Fruit fly (Drosophila melanogaster) whole organism, wandering third instar larva: ENCODE measurements around the gene Spec2.

Experiments
- Abd-B ChIP-seq: fragments of >200 bp; optimal IDR thresholded peaks from 2 replicates; lab custom pipeline; 2017; ENCODE audit warnings: missing biosample characterization, missing genetic modification characterization
- CG32264 ChIP-seq: fragments of 200-800 bp; sonication (Bioruptor generic); optimal IDR thresholded peaks from 2 replicates; lab custom pipeline; 2016; ENCODE audit warnings: missing biosample characterization, missing genetic modification characterization
- CG9705 ChIP-seq: fragments of 200-800 bp; sonication (Bioruptor generic); optimal IDR thresholded peaks from 2 replicates; lab custom pipeline; 2018; ENCODE audit warnings: missing biosample characterization, mild to moderate bottlenecking, missing genetic modification characterization
- CrebA ChIP-seq: fragments of 200-800 bp; sonication (Bioruptor generic); optimal IDR thresholded peaks from 2 replicates; lab custom pipeline; 2016; ENCODE audit warnings: missing biosample characterization, mild to moderate bottlenecking, missing genetic modification characterization, borderline replicate concordance
- Dfd ChIP-seq: fragments of >200 bp; optimal IDR thresholded peaks from 2 replicates; lab custom pipeline; 2017; ENCODE audit warnings: missing biosample characterization, missing genetic modification characterization
- Dif ChIP-seq: fragments of 200-275, 200-300 bp; sonication (Bioruptor generic); optimal IDR thresholded peaks from 2 replicates; lab custom pipeline; 2018; ENCODE audit warnings: missing biosample characterization, missing genetic modification characterization; ENCODE audit not compliant: partially characterized antibody
- GATAd ChIP-seq: sonication (Bioruptor generic); optimal IDR thresholded peaks from 2 replicates; lab custom pipeline; 2016; ENCODE audit warnings: missing biosample characterization, missing genetic modification characterization
- HLH106 ChIP-seq: fragments of 200-800 bp; optimal IDR thresholded peaks from 3 replicates; lab custom pipeline; 2019; ENCODE audit warnings: missing biosample characterization, mild to moderate bottlenecking, missing genetic modification characterization, moderate library complexity
- Hnf4 ChIP-seq: fragments of 200-800 bp; sonication (Bioruptor generic); optimal IDR thresholded peaks from 2 replicates; lab custom pipeline; 2016; ENCODE audit warnings: missing biosample characterization, mild to moderate bottlenecking, missing genetic modification characterization
- Hr78 ChIP-seq: fragments of >200 bp; optimal IDR thresholded peaks from 2 replicates; lab custom pipeline; 2017; ENCODE audit warnings: missing biosample characterization, missing genetic modification characterization
- Hr83 ChIP-seq: fragments of 200-300 bp; sonication (Bioruptor generic); optimal IDR thresholded peaks from 2 replicates; lab custom pipeline; 2016; ENCODE audit warnings: missing biosample characterization, mild to moderate bottlenecking, missing genetic modification characterization, moderate library complexity; ENCODE audit not compliant: poor library complexity, severe bottlenecking
- Jra ChIP-seq: sonication (Bioruptor generic); optimal IDR thresholded peaks from 2 replicates; lab custom pipeline; 2016; ENCODE audit warnings: missing biosample characterization, missing genetic modification characterization
- Mio ChIP-seq: sonication (Bioruptor generic); optimal IDR thresholded peaks from 2 replicates; lab custom pipeline; 2016; ENCODE audit warnings: missing biosample characterization, missing genetic modification characterization
- Myc ChIP-seq: fragments of >200 bp; optimal IDR thresholded peaks from 2 replicates; lab custom pipeline; 2017
- N ChIP-seq: fragments of >200 bp; optimal IDR thresholded peaks from 2 replicates; lab custom pipeline; 2018; ENCODE audit warnings: missing biosample characterization, missing external identifiers, missing genetic modification characterization
- OdsH ChIP-seq: fragments of 200-800 bp; sonication (Bioruptor generic); optimal IDR thresholded peaks from 2 replicates; lab custom pipeline; 2016; ENCODE audit warnings: missing biosample characterization, mild to moderate bottlenecking, missing genetic modification characterization
- Rel ChIP-seq, 2 experiments: fragments of 200-800 bp; sonication (Bioruptor generic) in 1 of 2; optimal IDR thresholded peaks; 2 replicates in 1 of 2; 3 replicates in 1 of 2; lab custom pipeline; 2016 to 2019; ENCODE audit warnings: mild to moderate bottlenecking in 2 of 2, missing biosample characterization in 2 of 2, missing genetic modification characterization in 2 of 2, moderate library complexity in 1 of 2
- Sp1 ChIP-seq: fragments of 200-800 bp; sonication (Bioruptor generic); optimal IDR thresholded peaks from 3 replicates; lab custom pipeline; 2019; ENCODE audit warnings: missing biosample characterization, mild to moderate bottlenecking, missing genetic modification characterization, moderate library complexity
- Vsx2 ChIP-seq: fragments of 200-300, 225-300 bp; sonication (Bioruptor generic); optimal IDR thresholded peaks from 2 replicates; lab custom pipeline; 2018; ENCODE audit warnings: missing biosample characterization, missing genetic modification characterization; ENCODE audit not compliant: partially characterized antibody
- br ChIP-seq: fragments of 200-800 bp; sonication (Bioruptor generic); optimal IDR thresholded peaks from 2 replicates; lab custom pipeline; 2016; ENCODE audit warnings: missing biosample characterization, missing genetic modification characterization
- brk ChIP-seq: fragments of 200-800 bp; sonication (Bioruptor generic); optimal IDR thresholded peaks from 2 replicates; lab custom pipeline; 2016; ENCODE audit warnings: missing biosample characterization, mild to moderate bottlenecking, missing genetic modification characterization
- dl ChIP-seq, 2 experiments: fragments of 175-275, 200-275 bp in 1 of 2; fragments of 200-275 bp in 1 of 2; sonication (Bioruptor generic); optimal IDR thresholded peaks; lab custom pipeline; 2018; ENCODE audit warnings: mild to moderate bottlenecking in 2 of 2, missing biosample characterization in 2 of 2, missing genetic modification characterization in 2 of 2, moderate library complexity in 2 of 2; ENCODE audit not compliant: partially characterized antibody in 2 of 2, insufficient read depth in 1 of 2
- dmrt93B ChIP-seq: fragments of 200-800 bp; sonication (Bioruptor generic); optimal IDR thresholded peaks from 2 replicates; lab custom pipeline; 2018; ENCODE audit warnings: missing biosample characterization, mild to moderate bottlenecking, missing genetic modification characterization
- dsf ChIP-seq: sonication (Bioruptor generic); optimal IDR thresholded peaks from 2 replicates; lab custom pipeline; 2016; ENCODE audit warnings: missing biosample characterization, missing genetic modification characterization, borderline replicate concordance
- ey ChIP-seq: fragments of 200-800 bp; sonication (Bioruptor generic); optimal IDR thresholded peaks from 2 replicates; lab custom pipeline; 2016; ENCODE audit warnings: missing biosample characterization, missing genetic modification characterization
- foxo ChIP-seq, 2 experiments: fragments of 200-800 bp; sonication (Bioruptor generic); optimal IDR thresholded peaks; 2 replicates in 1 of 2; 3 replicates in 1 of 2; lab custom pipeline; 2016 to 2017; ENCODE audit warnings: missing biosample characterization in 2 of 2, missing genetic modification characterization in 2 of 2
- fru ChIP-seq: fragments of 200-800 bp; sonication (Bioruptor generic); optimal IDR thresholded peaks from 3 replicates; lab custom pipeline; 2016; ENCODE audit warnings: missing biosample characterization, mild to moderate bottlenecking, missing genetic modification characterization
- h ChIP-seq: fragments of 200-800 bp; sonication (Bioruptor generic); optimal IDR thresholded peaks from 3 replicates; lab custom pipeline; 2016; ENCODE audit warnings: missing biosample characterization, mild to moderate bottlenecking, missing genetic modification characterization
- jim ChIP-seq: fragments of 175-275, 200-325 bp; sonication (Bioruptor generic); optimal IDR thresholded peaks from 2 replicates; lab custom pipeline; 2016; ENCODE audit warnings: missing biosample characterization, mild to moderate bottlenecking, missing genetic modification characterization
- lola ChIP-seq: fragments of >200 bp; optimal IDR thresholded peaks from 2 replicates; lab custom pipeline; 2017; ENCODE audit warnings: missing biosample characterization, missing genetic modification characterization
- pan ChIP-seq: fragments of >200 bp; optimal IDR thresholded peaks from 2 replicates; lab custom pipeline; 2017
- psq ChIP-seq: fragments of 200-800 bp; sonication (Bioruptor generic); optimal IDR thresholded peaks from 3 replicates; lab custom pipeline; 2017; ENCODE audit warnings: missing biosample characterization, mild to moderate bottlenecking, missing genetic modification characterization, moderate library complexity
- rgr ChIP-seq: fragments of 200-800 bp; sonication (Bioruptor generic); optimal IDR thresholded peaks from 3 replicates; lab custom pipeline; 2016; ENCODE audit warnings: missing biosample characterization, mild to moderate bottlenecking, missing genetic modification characterization
- sage ChIP-seq: fragments of 200-800 bp; sonication (Bioruptor generic); optimal IDR thresholded peaks from 2 replicates; lab custom pipeline; 2016; ENCODE audit warnings: missing biosample characterization, mild to moderate bottlenecking, missing genetic modification characterization
- sv ChIP-seq: fragments of 200-800 bp; sonication (Bioruptor generic); optimal IDR thresholded peaks from 3 replicates; lab custom pipeline; 2016; ENCODE audit warnings: missing biosample characterization, missing genetic modification characterization
- tai ChIP-seq: sonication (Bioruptor generic); optimal IDR thresholded peaks from 2 replicates; lab custom pipeline; 2016; ENCODE audit warnings: missing biosample characterization, missing genetic modification characterization
- usp ChIP-seq: fragments of >200 bp; optimal IDR thresholded peaks from 2 replicates; lab custom pipeline; 2017; ENCODE audit warnings: missing biosample characterization, missing genetic modification characterization
- woc ChIP-seq: sonication (Bioruptor generic); optimal IDR thresholded peaks from 2 replicates; lab custom pipeline; 2016; ENCODE audit warnings: missing biosample characterization, mild to moderate bottlenecking, missing genetic modification characterization

Spec2 gene

DNA sequence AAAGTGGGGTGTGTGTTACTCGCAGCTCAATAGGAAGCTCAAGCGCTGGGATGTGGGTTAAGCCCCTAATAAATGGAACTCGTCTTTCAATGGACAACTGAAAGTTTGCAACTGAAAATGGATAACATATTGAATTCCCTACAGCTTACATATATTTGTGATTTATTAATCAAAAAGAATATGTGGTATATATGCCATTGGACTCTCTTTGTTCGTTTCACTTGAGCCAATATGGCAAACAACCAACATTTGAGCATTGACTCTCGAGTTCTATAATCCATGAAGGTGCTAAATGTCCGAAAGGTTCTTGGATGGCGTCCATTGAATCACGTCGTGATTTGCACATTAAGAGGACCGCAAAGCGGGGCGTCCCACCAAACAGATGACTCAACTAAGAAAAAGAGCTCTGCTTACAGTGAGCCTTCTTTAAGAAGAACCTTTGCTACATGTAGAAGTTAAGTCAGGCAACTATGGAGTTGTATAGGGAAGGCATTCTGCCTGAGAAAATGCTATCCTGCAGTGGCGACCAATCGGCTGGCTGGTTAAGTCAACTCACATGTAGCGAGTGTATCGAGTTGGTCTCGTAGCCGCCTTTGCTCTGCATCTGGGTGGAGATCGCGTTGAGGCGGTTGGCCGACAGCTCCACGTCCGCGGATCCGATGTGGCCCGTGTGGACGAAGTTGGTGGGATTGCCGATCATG is 5.9 kb downstream of the Spec2 start:
- TF ChIP-seq ey = peak; percentile 18
- peak; percentile 6 for TF ChIP-seq HLH106 (tag; lab: Kevin White, UChicago)
- TF ChIP-seq foxo (GFP tag; optimal IDR thresholded peaks at IDR 0.05; lab: Kevin White, UChicago) = peak in 1 of 2 experiments; percentile 23
- TF ChIP-seq Rel (GFP tag; optimal IDR thresholded peaks at IDR 0.05; lab: Kevin White, UChicago) = no peak
- peak; percentile 87 for TF ChIP-seq Rel (tag; optimal IDR thresholded peaks at IDR 0.05; lab: Kevin White, UChicago)
- TF ChIP-seq usp = no peak
- no peak for TF ChIP-seq h (GFP tag; lab: Kevin White, UChicago)
- no peak for TF ChIP-seq Hnf4 (GFP tag; lab: Kevin White, UChicago)
- peak; percentile 12 for TF ChIP-seq fru (GFP tag; lab: Kevin White, UChicago)

DNA sequence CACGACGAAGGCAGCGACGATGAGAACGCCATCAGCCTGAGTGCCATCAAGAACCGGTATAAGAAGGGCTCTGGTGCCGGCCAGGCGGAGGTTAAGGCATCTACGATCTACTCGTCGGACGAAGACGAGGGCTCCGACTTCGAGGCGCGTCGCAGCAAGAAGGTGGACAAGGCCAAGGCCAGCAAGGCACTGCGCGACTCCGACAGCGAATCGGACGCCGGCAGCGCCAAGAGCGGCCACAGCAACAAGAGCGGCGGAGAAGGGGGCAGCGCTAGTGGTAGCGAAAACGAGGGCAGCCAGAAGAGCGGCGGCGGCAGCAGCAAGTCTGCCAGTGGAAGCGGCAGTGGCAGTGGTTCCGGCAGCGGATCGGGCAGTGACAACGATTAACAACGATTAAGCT is 8.4 kb downstream of the Spec2 start:
- TF ChIP-seq fru (GFP tag; lab: Kevin White, UChicago) (no peak), rgr (GFP tag; lab: Kevin White, UChicago) (no peak), Mio (GFP tag; lab: Kevin White, UChicago) (no peak), CG32264 (GFP tag; lab: Kevin White, UChicago) (no peak), lola (GFP tag; lab: Kevin White, UChicago) (no peak), Hr83 (GFP tag; lab: Kevin White, UChicago) (no peak), Vsx2 (GFP tag; lab: Kevin White, UChicago) (no peak), sv (GFP tag; lab: Kevin White, UChicago) (no peak), Hnf4 (GFP tag; lab: Kevin White, UChicago) (no peak), dmrt93B (no peak), Jra (no peak), tai (GFP tag; lab: Kevin White, UChicago) (no peak), CG9705 (GFP tag; lab: Kevin White, UChicago) (no peak), HLH106 (tag; lab: Kevin White, UChicago) (no peak), h (GFP tag; lab: Kevin White, UChicago) (no peak), Dfd (GFP tag; lab: Kevin White, UChicago) (no peak), br (no peak), Myc (no peak), psq (GFP tag; lab: Kevin White, UChicago) (no peak)
- TF ChIP-seq, all 38 proteins: peak for 0

DNA sequence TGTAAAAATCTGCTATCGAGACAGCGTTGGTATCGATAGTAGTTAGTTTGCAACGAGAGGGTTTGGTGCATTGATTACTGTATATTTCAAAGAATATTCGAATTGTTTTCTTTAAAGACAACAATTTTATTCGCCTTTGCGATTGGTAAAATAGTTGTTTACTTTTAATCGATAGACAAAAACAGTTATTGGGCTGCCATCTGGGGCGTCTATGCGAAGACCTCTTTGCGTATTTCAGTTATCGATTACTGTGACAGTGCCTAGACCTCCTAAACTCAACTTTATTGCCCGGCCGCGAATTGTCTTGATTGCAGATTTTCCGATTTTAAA is 10.8 kb downstream of the Spec2 start, which contains the start of gene Atu:
Gene Atu (plus strand): TSS at position 245 of the 330 bp plus-strand sequence.
- TF ChIP-seq dmrt93B (no peak), Vsx2 (GFP tag; lab: Kevin White, UChicago) (no peak), h (GFP tag; lab: Kevin White, UChicago) (peak; percentile 53), Hr83 (GFP tag; lab: Kevin White, UChicago) (no peak), fru (GFP tag; lab: Kevin White, UChicago) (peak; percentile 43), Mio (GFP tag; lab: Kevin White, UChicago) (no peak), jim (GFP tag; lab: Kevin White, UChicago) (no peak), ey (peak; percentile 3), usp (no peak), Myc (no peak), Dif (GFP tag; lab: Kevin White, UChicago) (peak; percentile 68), psq (GFP tag; lab: Kevin White, UChicago) (no peak), GATAd (GFP tag; lab: Kevin White, UChicago) (no peak), Dfd (GFP tag; lab: Kevin White, UChicago) (no peak), Jra (peak; percentile 58), Abd-B (no peak), Hnf4 (GFP tag; lab: Kevin White, UChicago) (peak; percentile 51), foxo (GFP tag; optimal IDR thresholded peaks at IDR 0.05; lab: Kevin White, UChicago) (peak in 1 of 2 experiments; percentile 45), dl (GFP tag; optimal IDR thresholded peaks at IDR 0.05; lab: Kevin White, UChicago; ENCODE audit: insufficient read depth in 1 of 2, partially characterized antibody in 2 of 2) (no peak), OdsH (GFP tag; lab: Kevin White, UChicago) (no peak), HLH106 (tag; lab: Kevin White, UChicago) (peak; percentile 31), dsf (GFP tag; lab: Kevin White, UChicago) (no peak), sv (GFP tag; lab: Kevin White, UChicago) (peak; percentile 29), Rel (GFP tag; optimal IDR thresholded peaks at IDR 0.05; lab: Kevin White, UChicago) (no peak), Rel (tag; optimal IDR thresholded peaks at IDR 0.05; lab: Kevin White, UChicago) (peak; percentile 16), br (no peak), CrebA (no peak), sage (GFP tag; lab: Kevin White, UChicago) (no peak), woc (GFP tag; lab: Kevin White, UChicago) (no peak), CG32264 (GFP tag; lab: Kevin White, UChicago) (no peak), Sp1 (GFP tag; lab: Kevin White, UChicago) (no peak), pan (lab: Kevin White, UChicago) (no peak), tai (GFP tag; lab: Kevin White, UChicago) (no peak), rgr (GFP tag; lab: Kevin White, UChicago) (peak; percentile 65), N (no peak), lola (GFP tag; lab: Kevin White, UChicago) (no peak), Hr78 (GFP tag; lab: Kevin White, UChicago) (no peak), CG9705 (GFP tag; lab: Kevin White, UChicago) (no peak), brk (GFP tag; lab: Kevin White, UChicago) (no peak)
